Fruit fly (Drosophila melanogaster) whole organism, prepupa: ENCODE data around the gene tai.
A peak's percentile ranks its signal among the peaks of the same experiment; 100 is the strongest.

Source experiments
- CG11762 ChIP-seq: fragments of 200-800 bp; sonication (Bioruptor generic); optimal IDR thresholded peaks from 3 replicates; lab custom pipeline; 2016; ENCODE audit warnings: missing biosample characterization, missing genetic modification characterization; ENCODE audit not compliant: insufficient read depth
- CG11902 ChIP-seq: fragments of 200-800 bp; sonication (Bioruptor generic); optimal IDR thresholded peaks from 3 replicates; lab custom pipeline; 2016; ENCODE audit warnings: missing biosample characterization, missing genetic modification characterization
- CG32006 ChIP-seq: fragments of 200-800 bp; sonication (Bioruptor generic); optimal IDR thresholded peaks from 3 replicates; lab custom pipeline; 2017; ENCODE audit warnings: missing biosample characterization, mild to moderate bottlenecking, missing genetic modification characterization
- CG6854 ChIP-seq: fragments of 200-800 bp; sonication (Bioruptor generic); optimal IDR thresholded peaks from 2 replicates; lab custom pipeline; 2017; ENCODE audit warnings: missing biosample characterization, mild to moderate bottlenecking, missing genetic modification characterization
- Eip75B ChIP-seq: fragments of 200-800 bp; sonication (Bioruptor generic); optimal IDR thresholded peaks from 3 replicates; lab custom pipeline; 2016; ENCODE audit warnings: missing biosample characterization, missing genetic modification characterization
- Eip93F ChIP-seq: fragments of 200-800 bp; sonication (Bioruptor generic); optimal IDR thresholded peaks from 2 replicates; lab custom pipeline; 2016; ENCODE audit warnings: missing biosample characterization, mild to moderate bottlenecking, missing genetic modification characterization
- Hr4 ChIP-seq: fragments of 200-800 bp; sonication (Bioruptor generic); optimal IDR thresholded peaks from 3 replicates; lab custom pipeline; 2016; ENCODE audit warnings: missing biosample characterization, missing genetic modification characterization
- Sox15 ChIP-seq: fragments of 200-800 bp; sonication (Bioruptor generic); optimal IDR thresholded peaks from 3 replicates; lab custom pipeline; 2016; ENCODE audit warnings: missing biosample characterization, missing genetic modification characterization
- achi ChIP-seq: fragments of 200-800 bp; sonication (Bioruptor generic); optimal IDR thresholded peaks from 3 replicates; lab custom pipeline; 2016; ENCODE audit warnings: missing biosample characterization, missing genetic modification characterization
- acj6 ChIP-seq: fragments of 200-800 bp; sonication (Bioruptor generic); optimal IDR thresholded peaks from 3 replicates; lab custom pipeline; 2016; ENCODE audit warnings: missing biosample characterization, missing genetic modification characterization
- cyc ChIP-seq: fragments of 200-800 bp; sonication (Bioruptor generic); optimal IDR thresholded peaks from 3 replicates; lab custom pipeline; 2016; ENCODE audit warnings: missing biosample characterization, missing genetic modification characterization
- net ChIP-seq: fragments of 200-800 bp; sonication (Bioruptor generic); optimal IDR thresholded peaks from 3 replicates; lab custom pipeline; 2016; ENCODE audit warnings: missing biosample characterization, missing genetic modification characterization
- topi ChIP-seq: fragments of 200-800 bp; sonication (Bioruptor generic); optimal IDR thresholded peaks from 3 replicates; lab custom pipeline; 2016; ENCODE audit warnings: missing biosample characterization, missing genetic modification characterization

DNA sequence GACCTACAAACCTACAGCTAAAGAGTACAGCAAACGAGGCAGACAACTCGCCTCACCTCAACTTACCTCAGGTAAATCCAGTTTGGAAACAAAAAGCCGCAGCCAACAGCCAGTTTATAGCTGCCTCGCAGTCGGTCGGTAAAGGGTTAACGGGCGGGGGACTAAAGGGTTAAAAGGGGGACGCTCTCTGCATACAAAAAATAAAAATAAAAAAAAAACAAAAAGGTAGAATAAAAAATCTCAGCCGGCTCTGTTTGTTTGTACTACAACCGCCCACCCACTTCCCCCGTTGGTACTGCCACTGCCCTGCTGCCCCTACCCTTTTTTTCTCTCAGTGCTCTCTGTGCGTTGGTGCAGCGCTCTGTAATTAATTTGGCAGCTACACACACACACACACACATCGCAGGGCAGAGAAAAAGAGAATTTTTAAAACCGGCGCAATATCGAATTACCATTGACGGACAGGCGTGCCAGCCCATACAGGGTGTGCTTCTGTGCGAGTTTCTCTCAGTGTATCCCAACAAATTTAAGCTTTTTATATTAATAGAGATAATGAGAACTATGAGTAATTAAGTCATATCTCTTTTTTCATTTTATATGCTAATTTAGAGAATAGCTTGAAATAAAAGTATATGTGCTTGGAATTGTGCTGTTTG lies 57.9 kb downstream of the tai start:
- peak; percentile 79 for TF ChIP-seq net
- peak; percentile 83 for TF ChIP-seq acj6 (GFP tag; lab: Kevin White, UChicago)
- peak; percentile 87 for TF ChIP-seq Eip75B
- TF ChIP-seq CG32006, result peak; percentile 54
- TF ChIP-seq cyc (GFP tag; lab: Kevin White, UChicago), result peak; percentile 76
- TF ChIP-seq CG11902, result peak; percentile 81
- peak; percentile 70 for TF ChIP-seq topi
- peak; percentile 57 for TF ChIP-seq CG11762
- TF ChIP-seq Hr4 (GFP tag; lab: Kevin White, UChicago), result peak; percentile 42
- peak; percentile 57 for TF ChIP-seq Eip93F (GFP tag; lab: Kevin White, UChicago)
- peak; percentile 25 for TF ChIP-seq CG6854 (GFP tag; lab: Kevin White, UChicago)
- peak; percentile 74 for TF ChIP-seq Sox15 (GFP tag; lab: Kevin White, UChicago)
- peak; percentile 78 for TF ChIP-seq achi (GFP tag; lab: Kevin White, UChicago)
